Worm (Caenorhabditis elegans): ENCODE data around the gene D1046.18.
A peak's percentile ranks its signal among the peaks of the same experiment; 100 is the strongest.

The D1046.18 gene

ce11 chrIV:8929942-8930492 lies at the start of gene D1046.18, which contains the start of gene slc-25A26:
Gene D1046.18, plus strand, starts transcription at chrIV:8930242.
Gene slc-25A26, plus strand, starts transcription at chrIV:8930442.
- TF ChIP-seq dve-1 (tag; optimal IDR thresholded peaks at IDR 0.05) (no peak), ama-1 (optimal IDR thresholded peaks at IDR 0.05) (no peak), ceh-48 (tag; optimal IDR thresholded peaks at IDR 0.05) (no peak), ceh-19 (GFP tag; optimal IDR thresholded peaks at IDR 0.05) (no peak), pha-2 (tag; optimal IDR thresholded peaks at IDR 0.05) (no peak), ceh-22 (tag; optimal IDR thresholded peaks at IDR 0.05) (no peak), fax-1 (tag; optimal IDR thresholded peaks at IDR 0.05) (no peak), K09A11.1 (tag; optimal IDR thresholded peaks at IDR 0.05; ENCODE audit: insufficient read depth) (no peak), sdc-2 (tag; optimal IDR thresholded peaks at IDR 0.05) (no peak), unc-42 (tag; optimal IDR thresholded peaks at IDR 0.05) (no peak), sox-4 (tag; optimal IDR thresholded peaks at IDR 0.05) (no peak), ttx-3 (tag; optimal IDR thresholded peaks at IDR 0.05) (no peak), elt-4 (tag; optimal IDR thresholded peaks at IDR 0.05) (no peak), ceh-9 (tag; optimal IDR thresholded peaks at IDR 0.05) (no peak)

- no peak for TF ChIP-seq T23F11.4 (GFP tag; optimal IDR thresholded peaks at IDR 0.05)
- TF ChIP-seq C38D4.7 (GFP tag; optimal IDR thresholded peaks at IDR 0.05), result no peak
- no peak for TF ChIP-seq hlh-8 (tag; optimal IDR thresholded peaks at IDR 0.05)
- no peak for TF ChIP-seq che-1 (tag; optimal IDR thresholded peaks at IDR 0.05)
- TF ChIP-seq nhr-11 (tag; optimal IDR thresholded peaks at IDR 0.05), result no peak
Observed at ce11 chrIV:8881181-8881580, 48.9 kb upstream of the D1046.18 start, which contains the start of gene C09G9.8. Gene C09G9.8, plus strand, starts transcription at chrIV:8881481.

- TF ChIP-seq hlh-30 (tag; optimal IDR thresholded peaks at IDR 0.05; ENCODE audit: insufficient read depth) (no peak), dve-1 (tag; optimal IDR thresholded peaks at IDR 0.05) (no peak), F13H6.1 (tag; optimal IDR thresholded peaks at IDR 0.05) (no peak), unc-42 (tag; optimal IDR thresholded peaks at IDR 0.05) (no peak)
Observed at ce11 chrIV:8886228-8886627, 43.8 kb upstream of the D1046.18 start, which contains the start of gene C09G9.5. Gene C09G9.5, plus strand, starts transcription at chrIV:8886528.

ce11 chrIV:8888525-8889026 lies 41.5 kb upstream of the D1046.18 start, which contains the start of gene oma-1:
Gene oma-1, plus strand, starts transcription at chrIV:8888976.
- TF ChIP-seq tbx-2 (tag; optimal IDR thresholded peaks at IDR 0.05) (no peak), pqm-1 (tag; optimal IDR thresholded peaks at IDR 0.05) (no peak), ceh-18 (tag; optimal IDR thresholded peaks at IDR 0.05) (no peak), hlh-13 (GFP tag; optimal IDR thresholded peaks at IDR 0.05) (no peak), nhr-232 (tag; optimal IDR thresholded peaks at IDR 0.05) (no peak), ceh-6 (GFP tag; optimal IDR thresholded peaks at IDR 0.05) (no peak), ceh-48 (tag; optimal IDR thresholded peaks at IDR 0.05) (no peak), lim-6 (tag; optimal IDR thresholded peaks at IDR 0.05) (no peak), tbx-7 (tag; optimal IDR thresholded peaks at IDR 0.05) (no peak), pag-3 (tag; optimal IDR thresholded peaks at IDR 0.05; ENCODE audit: borderline replicate concordance) (no peak), unc-42 (tag; optimal IDR thresholded peaks at IDR 0.05) (no peak), ceh-31 (tag; optimal IDR thresholded peaks at IDR 0.05) (no peak), ceh-14 (tag; optimal IDR thresholded peaks at IDR 0.05) (no peak)

ce11 chrIV:8891131-8891530 lies 38.9 kb upstream of the D1046.18 start, which contains the start of gene spr-2:
Gene spr-2, plus strand, starts transcription at chrIV:8891462.
- TF ChIP-seq ztf-16 (tag; optimal IDR thresholded peaks at IDR 0.05) (no peak), ceh-30 (tag; optimal IDR thresholded peaks at IDR 0.05) (peak; percentile 13), hlh-30 (tag; optimal IDR thresholded peaks at IDR 0.05; ENCODE audit: insufficient read depth) (peak; percentile 21), ceh-14 (tag; optimal IDR thresholded peaks at IDR 0.05) (peak; percentile 17), ceh-48 (tag; optimal IDR thresholded peaks at IDR 0.05) (no peak), ceh-31 (tag; optimal IDR thresholded peaks at IDR 0.05) (peak; percentile 16), fkh-10 (GFP tag; optimal IDR thresholded peaks at IDR 0.05) (peak; percentile 8), ceh-45 (GFP tag; IDR thresholded peaks at IDR 0.05) (no peak), unc-86 (tag; optimal IDR thresholded peaks at IDR 0.05) (peak; percentile 36), unc-42 (tag; optimal IDR thresholded peaks at IDR 0.05) (peak; percentile 85)
